Worm (Caenorhabditis elegans) whole organism, L4 larva: Measurements from ENCODE around the gene F19G12.8.
A peak's percentile ranks its signal among the peaks of the same experiment; 100 is the strongest.

Experiments used
- F26F4.8 ChIP-seq: fragments of 200-800 bp; sonication (Bioruptor generic); conservative IDR thresholded peaks from 2 replicates; pipeline ENCODE4 v1.3.6; 2022; ENCODE audit warnings: missing genetic modification characterization, missing compliant biosample characterization
- F37D6.2 ChIP-seq: sonication (generic microtip); optimal IDR thresholded peaks from 2 replicates; lab custom pipeline; 2016; ENCODE audit warnings: mild to moderate bottlenecking, missing genetic modification characterization, missing compliant biosample characterization
- T20F7.1 ChIP-seq: fragments of 200-800 bp; sonication (Bioruptor generic); optimal IDR thresholded peaks from 2 replicates; lab custom pipeline; 2018; ENCODE audit warnings: mild to moderate bottlenecking, missing genetic modification characterization, missing compliant biosample characterization
- T26A8.4 ChIP-seq: fragments of 200-800 bp; sonication (Bioruptor generic); IDR thresholded peaks from 2 replicates; pipeline ENCODE4 v1.3.6; 2022; ENCODE audit warnings: missing genetic modification characterization, missing compliant biosample characterization
- Y48G9A.11 ChIP-seq: fragments of 200-800 bp; sonication (Bioruptor generic); IDR thresholded peaks from 2 replicates; pipeline ENCODE4 v1.3.6; 2022; ENCODE audit warnings: missing genetic modification reagents, missing genetic modification characterization, missing compliant biosample characterization
- Y75B8A.6 ChIP-seq: fragments of 200-800 bp; sonication (Bioruptor generic); IDR thresholded peaks from 2 replicates; pipeline ENCODE4 v1.3.6; 2022; ENCODE audit warnings: missing genetic modification reagents, missing genetic modification characterization, missing compliant biosample characterization
- ZK546.5 ChIP-seq, 2 experiments: sonication (generic microtip); optimal IDR thresholded peaks; 2 replicates each; lab custom pipeline; 2017; ENCODE audit warnings: missing biosample characterization in 2 of 2, missing genetic modification characterization in 2 of 2
- aly-2 ChIP-seq: sonication (generic microtip); optimal IDR thresholded peaks from 2 replicates; lab custom pipeline; 2018; ENCODE audit warnings: missing biosample characterization, missing genetic modification characterization
- arid-1 ChIP-seq: fragments of 200-800 bp; sonication (Bioruptor generic); conservative IDR thresholded peaks from 2 replicates; pipeline ENCODE4 v1.3.6; 2022; ENCODE audit warnings: missing genetic modification reagents, missing genetic modification characterization, missing compliant biosample characterization
- attf-4 ChIP-seq: sonication (generic microtip); optimal IDR thresholded peaks from 3 replicates; lab custom pipeline; 2017; ENCODE audit warnings: missing biosample characterization, missing genetic modification characterization
- ceh-28 ChIP-seq: fragments of 150-350 bp; optimal IDR thresholded peaks from 2 replicates; lab custom pipeline; 2014; ENCODE audit warnings: missing biosample characterization, missing genetic modification reagents, missing genetic modification characterization
- ces-1 ChIP-seq: fragments of 150-350 bp; sonication (generic microtip); optimal IDR thresholded peaks from 4 replicates; lab custom pipeline; 2014; ENCODE audit warnings: missing biosample characterization, missing genetic modification reagents, missing genetic modification characterization
- cey-2 ChIP-seq: sonication (generic microtip); optimal IDR thresholded peaks from 3 replicates; lab custom pipeline; 2017; ENCODE audit warnings: missing genetic modification characterization, mild to moderate bottlenecking, missing compliant biosample characterization, antibody characterized with exemption, borderline replicate concordance; ENCODE audit not compliant: insufficient read depth
- daf-12 ChIP-seq: fragments of 150-350 bp; optimal IDR thresholded peaks from 2 replicates; lab custom pipeline; 2014; ENCODE audit warnings: missing biosample characterization, missing genetic modification reagents, missing genetic modification characterization
- daf-19 ChIP-seq: fragments of 200-800 bp; sonication (Bioruptor generic); conservative IDR thresholded peaks from 2 replicates; pipeline ENCODE4 v1.3.6; 2022; ENCODE audit warnings: missing genetic modification characterization, missing compliant biosample characterization
- dmd-8 ChIP-seq: fragments of 200-800 bp; sonication (Bioruptor generic); IDR thresholded peaks from 2 replicates; pipeline ENCODE4 v1.3.6; 2022; ENCODE audit warnings: missing genetic modification characterization, missing compliant biosample characterization
- dmd-9 ChIP-seq: fragments of 200-800 bp; sonication (Bioruptor generic); IDR thresholded peaks from 2 replicates; pipeline ENCODE4 v1.3.6; 2022; ENCODE audit warnings: missing genetic modification reagents, missing genetic modification characterization, missing compliant biosample characterization
- dve-1 ChIP-seq: sonication (generic microtip); optimal IDR thresholded peaks from 2 replicates; lab custom pipeline; 2017; ENCODE audit warnings: antibody characterized with exemption, mild to moderate bottlenecking, missing genetic modification characterization, missing compliant biosample characterization; ENCODE audit not compliant: insufficient read depth
- fos-1 ChIP-seq: fragments of 150-350 bp; optimal IDR thresholded peaks from 2 replicates; lab custom pipeline; 2014; ENCODE audit warnings: missing biosample characterization, missing genetic modification characterization
- hlh-11 ChIP-seq: fragments of 200-800 bp; sonication (Bioruptor generic); optimal IDR thresholded peaks from 2 replicates; lab custom pipeline; 2018; ENCODE audit warnings: mild to moderate bottlenecking, missing genetic modification characterization, missing compliant biosample characterization
- jun-1 ChIP-seq: fragments of 150-350 bp; optimal IDR thresholded peaks from 2 replicates; lab custom pipeline; 2014; ENCODE audit warnings: missing biosample characterization, missing genetic modification reagents, missing genetic modification characterization
- lim-7 ChIP-seq: fragments of 200-800 bp; sonication (Bioruptor generic); IDR thresholded peaks from 2 replicates; pipeline ENCODE4 v1.3.6; 2022; ENCODE audit warnings: missing genetic modification characterization, missing compliant biosample characterization
- lin-13 ChIP-seq: fragments of 150-350 bp; optimal IDR thresholded peaks from 2 replicates; lab custom pipeline; 2014; ENCODE audit warnings: missing biosample characterization, missing genetic modification reagents, missing genetic modification characterization
- lin-15B ChIP-seq: fragments of 150-350 bp; sonication (generic microtip); optimal IDR thresholded peaks from 3 replicates; lab custom pipeline; 2014; ENCODE audit warnings: missing biosample characterization, missing genetic modification characterization
- lin-29 ChIP-seq: fragments of 200-800 bp; sonication (Bioruptor generic); IDR thresholded peaks from 2 replicates; pipeline ENCODE4 v1.3.6; 2022; ENCODE audit warnings: missing genetic modification reagents, missing genetic modification characterization, missing compliant biosample characterization
- lir-3 ChIP-seq: sonication (generic microtip); optimal IDR thresholded peaks from 2 replicates; lab custom pipeline; 2016; ENCODE audit warnings: mild to moderate bottlenecking, missing genetic modification characterization, missing compliant biosample characterization
- lsy-2 ChIP-seq, 2 experiments: fragments of 150-350 bp in 1 of 2; sonication (generic microtip) in 1 of 2; optimal IDR thresholded peaks; 2 replicates each; lab custom pipeline; 2014 to 2017; ENCODE audit warnings: missing biosample characterization in 2 of 2, missing genetic modification characterization in 2 of 2
- madf-5 ChIP-seq, 2 experiments: fragments of 200-800 bp; sonication (Bioruptor generic); IDR thresholded peaks; 2 replicates each; pipeline ENCODE4 v1.3.6; 2022; ENCODE audit warnings: missing compliant biosample characterization in 2 of 2, missing genetic modification characterization in 2 of 2
- mdt-29 ChIP-seq: fragments of 200-800 bp; sonication (Bioruptor generic); IDR thresholded peaks from 2 replicates; pipeline ENCODE4 v1.3.6; 2022; ENCODE audit warnings: missing genetic modification reagents, missing genetic modification characterization, missing compliant biosample characterization
- mep-1 ChIP-seq: fragments of 150-350 bp; sonication (generic microtip); optimal IDR thresholded peaks from 3 replicates; lab custom pipeline; 2014; ENCODE audit warnings: missing biosample characterization, missing genetic modification characterization
- nhr-10 ChIP-seq: fragments of 150-350 bp; optimal IDR thresholded peaks from 2 replicates; lab custom pipeline; 2014; ENCODE audit warnings: missing biosample characterization, missing genetic modification characterization
- nhr-11 ChIP-seq: fragments of 150-350 bp; optimal IDR thresholded peaks from 2 replicates; lab custom pipeline; 2014; ENCODE audit warnings: missing biosample characterization, missing genetic modification characterization
- nhr-25 ChIP-seq: sonication (generic microtip); optimal IDR thresholded peaks from 2 replicates; lab custom pipeline; 2017; ENCODE audit warnings: missing genetic modification characterization, mild to moderate bottlenecking, missing compliant biosample characterization, antibody characterized with exemption, moderate library complexity, borderline replicate concordance; ENCODE audit not compliant: insufficient read depth
- nhr-28 ChIP-seq: fragments of 150-350 bp; optimal IDR thresholded peaks from 2 replicates; lab custom pipeline; 2014; ENCODE audit warnings: missing biosample characterization, missing genetic modification characterization
- nhr-41 ChIP-seq: fragments of 200-800 bp; sonication (Bioruptor generic); IDR thresholded peaks from 2 replicates; pipeline ENCODE4 v1.3.6; 2022; ENCODE audit warnings: missing genetic modification reagents, missing genetic modification characterization, missing compliant biosample characterization
- nhr-48 ChIP-seq: sonication (generic microtip); optimal IDR thresholded peaks from 2 replicates; lab custom pipeline; 2016; ENCODE audit warnings: mild to moderate bottlenecking, missing genetic modification characterization, missing compliant biosample characterization
- nhr-6 ChIP-seq: fragments of 150-350 bp; optimal IDR thresholded peaks from 2 replicates; lab custom pipeline; 2014; ENCODE audit warnings: missing biosample characterization, missing genetic modification characterization
- nhr-76 ChIP-seq: fragments of 150-350 bp; optimal IDR thresholded peaks from 2 replicates; lab custom pipeline; 2014; ENCODE audit warnings: missing biosample characterization, missing genetic modification characterization
- nhr-77 ChIP-seq: fragments of 150-350 bp; optimal IDR thresholded peaks from 2 replicates; lab custom pipeline; 2014; ENCODE audit warnings: missing biosample characterization, missing genetic modification characterization
- pqm-1 ChIP-seq: sonication (generic microtip); optimal IDR thresholded peaks from 2 replicates; lab custom pipeline; 2017; ENCODE audit warnings: missing biosample characterization, missing genetic modification characterization
- rbr-2 ChIP-seq: sonication (generic microtip); optimal IDR thresholded peaks from 2 replicates; lab custom pipeline; 2016; ENCODE audit warnings: missing genotype, missing genetic modification characterization, missing compliant biosample characterization
- snpc-1.2 ChIP-seq: fragments of 200-800 bp; sonication (Bioruptor generic); IDR thresholded peaks from 2 replicates; pipeline ENCODE4 v1.3.6; 2022; ENCODE audit warnings: missing genetic modification reagents, missing genetic modification characterization, missing compliant biosample characterization
- snpc-4 ChIP-seq: fragments of 150-350 bp; optimal IDR thresholded peaks from 2 replicates; lab custom pipeline; 2014; ENCODE audit warnings: missing biosample characterization, missing genetic modification characterization
- spr-1 ChIP-seq: sonication (generic microtip); optimal IDR thresholded peaks from 2 replicates; lab custom pipeline; 2016; ENCODE audit warnings: mild to moderate bottlenecking, missing genetic modification characterization, missing compliant biosample characterization
- spr-3 ChIP-seq: fragments of 200-800 bp; sonication (Bioruptor generic); optimal IDR thresholded peaks from 2 replicates; lab custom pipeline; 2018; ENCODE audit warnings: mild to moderate bottlenecking, missing genetic modification characterization, missing compliant biosample characterization
- tag-97 ChIP-seq: fragments of 200-800 bp; sonication (Bioruptor generic); IDR thresholded peaks from 2 replicates; pipeline ENCODE4 v1.3.6; 2022; ENCODE audit warnings: missing genetic modification characterization, missing compliant biosample characterization
- unc-39 ChIP-seq: sonication (generic microtip); optimal IDR thresholded peaks from 2 replicates; lab custom pipeline; 2017; ENCODE audit warnings: missing biosample characterization, missing genetic modification characterization
- unc-62 ChIP-seq, 3 experiments: fragments of 150-350 bp in 1 of 3; sonication (generic microtip); optimal IDR thresholded peaks in 2 of 3; peaks in 1 of 3; 1 replicate in 1 of 3; 2 replicates in 2 of 3; lab custom pipeline; 2014 to 2017; ENCODE audit warnings: missing biosample characterization in 3 of 3, missing genetic modification characterization in 3 of 3, missing genetic modification reagents in 3 of 3, missing genotype in 1 of 3
- vab-7 ChIP-seq: fragments of 200-800 bp; sonication (Bioruptor generic); IDR thresholded peaks from 2 replicates; pipeline ENCODE4 v1.3.6; 2022; ENCODE audit warnings: missing genetic modification reagents, missing genetic modification characterization, missing compliant biosample characterization
- zfp-2 ChIP-seq: sonication (generic microtip); optimal IDR thresholded peaks from 2 replicates; lab custom pipeline; 2016; ENCODE audit warnings: mild to moderate bottlenecking, missing genetic modification characterization, missing compliant biosample characterization
- zfp-3 ChIP-seq: fragments of 200-800 bp; sonication (Bioruptor generic); conservative IDR thresholded peaks from 2 replicates; pipeline ENCODE4 v1.3.6; 2022; ENCODE audit warnings: missing genetic modification reagents, missing genetic modification characterization, missing compliant biosample characterization

Gene F19G12.8

ce11 chrX:1456350-1457080 is 39.4 kb downstream of the F19G12.8 start (continued):
- TF ChIP-seq vab-7 (GFP tag; lab: Robert Waterston, UW) = no peak
- TF ChIP-seq mdt-29 (GFP tag; lab: Robert Waterston, UW) = no peak
- no peak for TF ChIP-seq tag-97
- no peak for TF ChIP-seq fos-1 (tag; lab: Kevin White, UChicago)
- no peak for TF ChIP-seq dmd-8 (GFP tag; lab: Robert Waterston, UW)
- TF ChIP-seq F26F4.8 (GFP tag; lab: Robert Waterston, UW) = no peak
- peak; percentile 49 for TF ChIP-seq lin-13 (GFP tag; lab: Kevin White, UChicago)
- no peak for TF ChIP-seq zfp-2
- TF ChIP-seq nhr-76 (tag; lab: Kevin White, UChicago) = no peak
- TF ChIP-seq Y75B8A.6 = no peak
- TF ChIP-seq T20F7.1 = peak; percentile 0
- peak; percentile 64 for TF ChIP-seq dve-1 (tag; lab: Kevin White, UChicago)
- TF ChIP-seq nhr-48 = peak; percentile 44
- no peak for TF ChIP-seq spr-1 (tag; lab: Kevin White, UChicago)
- TF ChIP-seq spr-3 (GFP tag; lab: Kevin White, UChicago) = no peak
- TF ChIP-seq attf-4 = no peak
- TF ChIP-seq madf-5 (GFP tag; IDR thresholded peaks at IDR 0.05; lab: Robert Waterston, UW) = no peak
- TF ChIP-seq ceh-28 = no peak
- TF ChIP-seq ZK546.5 (tag; optimal IDR thresholded peaks at IDR 0.05; lab: Kevin White, UChicago) = no peak
- no peak for TF ChIP-seq lir-3 (tag; lab: Kevin White, UChicago)
- peak; percentile 25 for TF ChIP-seq pqm-1 (tag; lab: Kevin White, UChicago)
- TF ChIP-seq nhr-11 (tag; lab: Kevin White, UChicago) = peak; percentile 40
- TF ChIP-seq snpc-1.2 (GFP tag; lab: Robert Waterston, UW) = no peak
- TF ChIP-seq unc-39 (tag; lab: Kevin White, UChicago) = no peak
- TF ChIP-seq lsy-2 (tag; optimal IDR thresholded peaks at IDR 0.05; lab: Kevin White, UChicago) = peak; percentile 39 to 62
- no peak for TF ChIP-seq lin-29 (GFP tag; lab: Robert Waterston, UW)
- peak; percentile 86 for TF ChIP-seq hlh-11 (tag; lab: Kevin White, UChicago)
- TF ChIP-seq jun-1 (tag; lab: Kevin White, UChicago) = no peak
- TF ChIP-seq cey-2 (tag; lab: Kevin White, UChicago) = no peak
- TF ChIP-seq aly-2 = no peak
- TF ChIP-seq T26A8.4 (GFP tag; lab: Robert Waterston, UW) = no peak
- TF ChIP-seq daf-19 (GFP tag; lab: Robert Waterston, UW) = no peak
- no peak for TF ChIP-seq zfp-3 (GFP tag; lab: Robert Waterston, UW)
- no peak for TF ChIP-seq dmd-9 (GFP tag; lab: Robert Waterston, UW)
- TF ChIP-seq nhr-41 (GFP tag; lab: Robert Waterston, UW) = no peak
- peak; percentile 68 for TF ChIP-seq mep-1 (tag; lab: Kevin White, UChicago)
- peak; percentile 65 for TF ChIP-seq nhr-28 (tag; lab: Kevin White, UChicago)
- TF ChIP-seq nhr-10 (tag; lab: Kevin White, UChicago) = no peak
- peak in 1 of 2 experiments; percentile 90 for TF ChIP-seq unc-62 (GFP tag; optimal IDR thresholded peaks at IDR 0.05 in 1 of 2; lab: Kevin White, UChicago)
- no peak for TF ChIP-seq unc-62 (tag; optimal IDR thresholded peaks at IDR 0.05; lab: Kevin White, UChicago)
- TF ChIP-seq ces-1 = no peak
- no peak for TF ChIP-seq arid-1 (GFP tag; lab: Robert Waterston, UW)
- no peak for TF ChIP-seq rbr-2 (tag; lab: Kevin White, UChicago)
- TF ChIP-seq Y48G9A.11 (GFP tag; lab: Robert Waterston, UW) = no peak
- peak; percentile 26 for TF ChIP-seq nhr-6 (tag; lab: Kevin White, UChicago)
- peak; percentile 45 for TF ChIP-seq nhr-25 (tag; lab: Kevin White, UChicago)
- peak; percentile 57 for TF ChIP-seq nhr-77 (tag; lab: Kevin White, UChicago)
- TF ChIP-seq F37D6.2 (tag; lab: Kevin White, UChicago) = no peak
- TF ChIP-seq lim-7 (GFP tag; lab: Robert Waterston, UW) = no peak
- TF ChIP-seq daf-12 (tag; lab: Kevin White, UChicago) = no peak
- TF ChIP-seq lin-15B (tag; lab: Kevin White, UChicago) = no peak
- TF ChIP-seq snpc-4 (tag; lab: Kevin White, UChicago) = no peak
